Worm (Caenorhabditis elegans) whole organism, late embryonic: Measurements from ENCODE around the gene T09D3.9.

ENCODE experiments used
- C08G9.2 ChIP-seq: sonication (generic microtip); optimal IDR thresholded peaks from 2 replicates; lab custom pipeline; 2016; ENCODE audit warnings: mild to moderate bottlenecking, missing genetic modification characterization, moderate library complexity, missing compliant biosample characterization
- K02D7.2 ChIP-seq: sonication (generic microtip); optimal IDR thresholded peaks from 2 replicates; lab custom pipeline; 2017; ENCODE audit warnings: mild to moderate bottlenecking, missing genetic modification characterization, missing compliant biosample characterization
- K09A11.1 ChIP-seq: sonication (generic microtip); optimal IDR thresholded peaks from 2 replicates; lab custom pipeline; 2017; ENCODE audit warnings: antibody characterized with exemption, mild to moderate bottlenecking, missing genetic modification characterization, missing compliant biosample characterization; ENCODE audit not compliant: insufficient read depth
- T23F11.4 ChIP-seq: fragments of 200-800 bp; sonication (Bioruptor generic); optimal IDR thresholded peaks from 2 replicates; lab custom pipeline; 2018; ENCODE audit warnings: mild to moderate bottlenecking, missing genetic modification characterization, missing compliant biosample characterization
- Y22D7AL.16 ChIP-seq: sonication (generic microtip); optimal IDR thresholded peaks from 2 replicates; lab custom pipeline; 2016; ENCODE audit warnings: missing genetic modification characterization, missing compliant biosample characterization
- ahr-1 ChIP-seq: sonication (generic microtip); optimal IDR thresholded peaks from 2 replicates; lab custom pipeline; 2016; ENCODE audit warnings: missing genetic modification characterization, missing compliant biosample characterization
- ceh-14 ChIP-seq: sonication (generic microtip); optimal IDR thresholded peaks from 2 replicates; lab custom pipeline; 2016; ENCODE audit warnings: missing genotype, missing genetic modification characterization, missing compliant biosample characterization
- ceh-18 ChIP-seq: sonication (generic microtip); optimal IDR thresholded peaks from 2 replicates; lab custom pipeline; 2016; ENCODE audit warnings: missing genetic modification characterization, missing compliant biosample characterization
- ceh-19 ChIP-seq: fragments of 200-800 bp; sonication (Bioruptor generic); optimal IDR thresholded peaks from 2 replicates; lab custom pipeline; 2018; ENCODE audit warnings: mild to moderate bottlenecking, missing genetic modification characterization, missing compliant biosample characterization
- ceh-2 ChIP-seq: sonication (generic microtip); optimal IDR thresholded peaks from 2 replicates; lab custom pipeline; 2016; ENCODE audit warnings: missing genotype, missing genetic modification characterization, missing compliant biosample characterization
- ceh-22 ChIP-seq: sonication (generic microtip); optimal IDR thresholded peaks from 2 replicates; lab custom pipeline; 2017; ENCODE audit warnings: missing biosample characterization, missing genetic modification characterization
- ceh-24 ChIP-seq: sonication (generic microtip); optimal IDR thresholded peaks from 2 replicates; lab custom pipeline; 2016; ENCODE audit warnings: mild to moderate bottlenecking, missing genetic modification characterization, missing compliant biosample characterization
- ceh-31 ChIP-seq: sonication (generic microtip); optimal IDR thresholded peaks from 2 replicates; lab custom pipeline; 2016; ENCODE audit warnings: missing genetic modification characterization, missing compliant biosample characterization
- ceh-45 ChIP-seq: fragments of 200-800 bp; sonication (Bioruptor generic); IDR thresholded peaks from 2 replicates; pipeline ENCODE4 v1.3.6; 2022; ENCODE audit warnings: missing genetic modification reagents, missing genetic modification characterization, missing compliant biosample characterization
- ceh-6 ChIP-seq: fragments of 200-800 bp; sonication (Bioruptor generic); optimal IDR thresholded peaks from 2 replicates; lab custom pipeline; 2018; ENCODE audit warnings: mild to moderate bottlenecking, missing genetic modification characterization, missing compliant biosample characterization
- ceh-9 ChIP-seq: sonication (generic microtip); optimal IDR thresholded peaks from 2 replicates; lab custom pipeline; 2016; ENCODE audit warnings: mild to moderate bottlenecking, missing genetic modification characterization, inconsistent platforms, missing compliant biosample characterization
- che-1 ChIP-seq: sonication (generic microtip); optimal IDR thresholded peaks from 2 replicates; lab custom pipeline; 2016; ENCODE audit warnings: mild to moderate bottlenecking, missing genetic modification characterization, missing compliant biosample characterization
- dmd-4 ChIP-seq: sonication (generic microtip); optimal IDR thresholded peaks from 2 replicates; lab custom pipeline; 2016; ENCODE audit warnings: borderline replicate concordance, missing genetic modification characterization, missing compliant biosample characterization
- dve-1 ChIP-seq: sonication (generic microtip); optimal IDR thresholded peaks from 2 replicates; lab custom pipeline; 2017; ENCODE audit warnings: antibody characterized with exemption, mild to moderate bottlenecking, missing genetic modification characterization, missing compliant biosample characterization
- elt-2 ChIP-seq: sonication (generic microtip); optimal IDR thresholded peaks from 2 replicates; lab custom pipeline; 2016; ENCODE audit warnings: missing genetic modification reagents, missing genetic modification characterization, missing compliant biosample characterization
- elt-4 ChIP-seq: sonication (generic microtip); optimal IDR thresholded peaks from 2 replicates; lab custom pipeline; 2016; ENCODE audit warnings: missing genetic modification characterization, missing compliant biosample characterization
- ets-4 ChIP-seq: sonication (generic microtip); optimal IDR thresholded peaks from 2 replicates; lab custom pipeline; 2016; ENCODE audit warnings: missing genetic modification characterization, missing compliant biosample characterization
- eyg-1 ChIP-seq: sonication (generic microtip); optimal IDR thresholded peaks from 2 replicates; lab custom pipeline; 2016; ENCODE audit warnings: missing genotype, missing genetic modification characterization, missing compliant biosample characterization
- fkh-10 ChIP-seq: fragments of 150-350 bp; optimal IDR thresholded peaks from 2 replicates; lab custom pipeline; 2014; ENCODE audit warnings: missing biosample characterization, missing genetic modification reagents, missing genetic modification characterization
- gmeb-2 ChIP-seq: sonication (generic microtip); optimal IDR thresholded peaks from 2 replicates; lab custom pipeline; 2016; ENCODE audit warnings: missing genetic modification characterization, inconsistent platforms, missing compliant biosample characterization
- hlh-6 ChIP-seq: sonication (generic microtip); optimal IDR thresholded peaks from 2 replicates; lab custom pipeline; 2016; ENCODE audit warnings: missing genotype, missing genetic modification characterization, missing compliant biosample characterization
- lin-11 ChIP-seq: fragments of 200-800 bp; sonication (Bioruptor generic); optimal IDR thresholded peaks from 2 replicates; lab custom pipeline; 2018; ENCODE audit warnings: mild to moderate bottlenecking, missing genetic modification characterization, missing compliant biosample characterization
- mec-3 ChIP-seq: sonication (generic microtip); optimal IDR thresholded peaks from 2 replicates; lab custom pipeline; 2016; ENCODE audit warnings: borderline replicate concordance, missing genetic modification characterization, missing compliant biosample characterization
- nfya-1 ChIP-seq: sonication (generic microtip); optimal IDR thresholded peaks from 2 replicates; lab custom pipeline; 2017; ENCODE audit warnings: missing genetic modification characterization, mild to moderate bottlenecking, missing compliant biosample characterization, antibody characterized with exemption, moderate library complexity
- npax-4 ChIP-seq: sonication (generic microtip); optimal IDR thresholded peaks from 2 replicates; lab custom pipeline; 2016; ENCODE audit warnings: missing genetic modification characterization, missing compliant biosample characterization
- pag-3 ChIP-seq: sonication (generic microtip); optimal IDR thresholded peaks from 2 replicates; lab custom pipeline; 2016; ENCODE audit warnings: missing compliant biosample characterization, missing genetic modification characterization, borderline replicate concordance
- pat-9 ChIP-seq: fragments of 200-800 bp; sonication (Bioruptor generic); optimal IDR thresholded peaks from 2 replicates; lab custom pipeline; 2018; ENCODE audit warnings: mild to moderate bottlenecking, missing genetic modification characterization, moderate library complexity, missing compliant biosample characterization
- pha-2 ChIP-seq: sonication (generic microtip); optimal IDR thresholded peaks from 2 replicates; lab custom pipeline; 2017; ENCODE audit warnings: mild to moderate bottlenecking, missing genetic modification characterization, missing compliant biosample characterization
- pha-4 ChIP-seq: fragments of 150-350 bp; optimal IDR thresholded peaks from 2 replicates; lab custom pipeline; 2018; ENCODE audit warnings: missing biosample characterization, missing genetic modification reagents, missing genetic modification characterization
- pqm-1 ChIP-seq: sonication (generic microtip); optimal IDR thresholded peaks from 2 replicates; lab custom pipeline; 2016; ENCODE audit warnings: missing genetic modification characterization, missing compliant biosample characterization
- pros-1 ChIP-seq: fragments of 150-350 bp; optimal IDR thresholded peaks from 2 replicates; lab custom pipeline; 2014; ENCODE audit warnings: missing biosample characterization, missing genetic modification reagents, missing genetic modification characterization
- rnt-1 ChIP-seq: sonication (generic microtip); optimal IDR thresholded peaks from 2 replicates; lab custom pipeline; 2016; ENCODE audit warnings: missing genetic modification characterization, missing compliant biosample characterization
- sdc-2 ChIP-seq: sonication (generic microtip); optimal IDR thresholded peaks from 2 replicates; lab custom pipeline; 2016; ENCODE audit warnings: missing genotype, missing genetic modification characterization, missing compliant biosample characterization
- sox-2 ChIP-seq: fragments of 200-800 bp; sonication (Bioruptor generic); IDR thresholded peaks from 2 replicates; pipeline ENCODE4 v1.3.6; 2022; ENCODE audit warnings: missing genetic modification reagents, missing genetic modification characterization, missing compliant biosample characterization
- sox-4 ChIP-seq: sonication (generic microtip); optimal IDR thresholded peaks from 2 replicates; lab custom pipeline; 2017; ENCODE audit warnings: mild to moderate bottlenecking, missing genetic modification characterization, inconsistent platforms, missing compliant biosample characterization
- tbx-7 ChIP-seq: sonication (generic microtip); optimal IDR thresholded peaks from 2 replicates; lab custom pipeline; 2016; ENCODE audit warnings: missing genotype, missing genetic modification characterization, missing compliant biosample characterization
- unc-3 ChIP-seq, 2 experiments: fragments of 200-800 bp in 1 of 2; sonication (Bioruptor generic) in 1 of 2; sonication (generic microtip) in 1 of 2; conservative IDR thresholded peaks in 1 of 2; optimal IDR thresholded peaks in 1 of 2; 2 replicates each; pipeline versions ENCODE4 v1.3.6 to Lab custom; 2016 to 2022; ENCODE audit warnings: missing compliant biosample characterization in 2 of 2, missing genetic modification characterization in 2 of 2, missing genetic modification reagents in 1 of 2
- unc-42 ChIP-seq: sonication (generic microtip); optimal IDR thresholded peaks from 2 replicates; lab custom pipeline; 2016; ENCODE audit warnings: missing genotype, missing genetic modification characterization, missing compliant biosample characterization
- unc-55 ChIP-seq: sonication (generic microtip); optimal IDR thresholded peaks from 2 replicates; lab custom pipeline; 2017; ENCODE audit warnings: missing biosample characterization, missing genetic modification reagents, missing genetic modification characterization
- unc-86 ChIP-seq: sonication (generic microtip); optimal IDR thresholded peaks from 2 replicates; lab custom pipeline; 2016; ENCODE audit warnings: missing genetic modification characterization, missing compliant biosample characterization

T09D3.9 gene

DNA sequence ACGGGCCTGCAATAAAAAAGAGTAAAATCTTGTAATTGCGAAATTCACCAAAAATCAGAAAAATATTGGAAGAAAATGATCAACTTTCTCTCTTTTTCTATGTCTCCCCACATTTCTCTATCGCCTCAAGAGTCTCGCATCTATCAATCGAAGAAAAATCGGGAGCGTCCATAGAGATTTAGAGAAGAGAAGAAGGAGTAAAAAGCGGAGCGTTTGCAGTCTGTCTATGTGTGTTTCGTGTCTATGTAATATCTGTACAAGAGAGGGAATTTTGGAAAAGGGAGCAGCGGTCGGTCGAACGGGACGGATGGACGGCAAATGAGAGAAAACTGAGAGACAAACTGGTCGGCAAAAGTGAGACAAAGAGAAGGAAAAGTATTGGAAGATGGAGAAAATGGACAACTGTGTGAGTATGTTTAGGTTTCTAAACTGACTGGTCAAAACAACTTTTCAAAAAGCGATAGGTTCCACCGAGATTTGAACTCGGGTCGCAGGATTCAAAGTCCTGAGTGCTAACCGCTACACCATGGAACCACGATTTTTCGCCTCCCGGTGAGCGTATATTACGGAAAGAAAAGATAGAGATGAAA, 38.9 kb downstream of the T09D3.9 start:
- TF ChIP-seq rnt-1 (peak; percentile 20), ets-4 (no peak), sox-4 (tag; lab: Kevin White, UChicago) (peak; percentile 24), elt-4 (tag; lab: Kevin White, UChicago) (no peak), npax-4 (tag; lab: Kevin White, UChicago) (no peak), mec-3 (no peak), unc-86 (tag; lab: Kevin White, UChicago) (no peak), che-1 (tag; lab: Kevin White, UChicago) (no peak), tbx-7 (no peak), dve-1 (tag; lab: Kevin White, UChicago) (peak; percentile 5), C08G9.2 (tag; lab: Kevin White, UChicago) (no peak), dmd-4 (tag; lab: Kevin White, UChicago) (no peak), ceh-18 (tag; lab: Kevin White, UChicago) (peak; percentile 22), ceh-14 (tag; lab: Kevin White, UChicago) (no peak), ceh-31 (peak; percentile 1), nfya-1 (tag; lab: Kevin White, UChicago) (no peak), pha-2 (tag; lab: Kevin White, UChicago) (no peak), ceh-19 (GFP tag; lab: Kevin White, UChicago) (peak; percentile 7), pha-4 (tag; lab: Kevin White, UChicago) (no peak), K02D7.2 (no peak), sdc-2 (tag; lab: Kevin White, UChicago) (no peak), fkh-10 (GFP tag; lab: Kevin White, UChicago) (no peak)

DNA sequence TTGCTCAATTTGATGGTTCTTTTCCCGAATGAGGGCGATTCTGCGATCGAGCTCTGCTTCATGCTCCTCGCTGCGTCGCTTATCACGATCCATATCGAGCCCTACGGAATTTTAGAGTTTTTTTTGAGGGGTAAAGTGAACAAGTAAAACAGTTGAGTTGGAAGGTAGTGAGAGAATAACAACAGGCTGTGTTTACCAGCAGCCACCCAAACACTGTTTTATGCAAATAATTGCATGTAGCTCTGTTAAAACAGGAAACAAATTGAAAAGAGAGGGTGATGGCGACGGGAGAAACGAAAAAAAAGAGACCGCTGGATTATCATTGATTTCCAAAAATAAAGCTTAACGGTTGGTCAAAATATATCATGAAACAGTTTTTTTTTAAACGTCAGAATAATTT, 40.4 kb downstream of the T09D3.9 start, which contains the start of gene C10G8.8:
C10G8.8 (minus strand) TSS at position 101 of the 400 bp plus-strand sequence.
- TF ChIP-seq nfya-1 (tag; lab: Kevin White, UChicago) (no peak), hlh-6 (no peak), ceh-9 (tag; lab: Kevin White, UChicago) (no peak), K02D7.2 (no peak), lin-11 (tag; lab: Kevin White, UChicago) (no peak), pqm-1 (no peak), ceh-22 (no peak), sox-4 (tag; lab: Kevin White, UChicago) (no peak), T23F11.4 (GFP tag; lab: Kevin White, UChicago) (no peak), unc-3 (GFP tag; conservative IDR thresholded peaks at IDR 0.05; lab: Robert Waterston, UW) (no peak), unc-3 (tag; optimal IDR thresholded peaks at IDR 0.05; lab: Kevin White, UChicago) (no peak), ceh-2 (tag; lab: Kevin White, UChicago) (no peak), ceh-6 (GFP tag; lab: Kevin White, UChicago) (no peak), gmeb-2 (no peak), ceh-45 (GFP tag; lab: Robert Waterston, UW) (no peak), pros-1 (tag; lab: Kevin White, UChicago) (no peak), ahr-1 (tag; lab: Kevin White, UChicago) (no peak), unc-55 (GFP tag; lab: Kevin White, UChicago) (no peak), pha-2 (tag; lab: Kevin White, UChicago) (no peak), ets-4 (no peak), sdc-2 (tag; lab: Kevin White, UChicago) (no peak)

DNA sequence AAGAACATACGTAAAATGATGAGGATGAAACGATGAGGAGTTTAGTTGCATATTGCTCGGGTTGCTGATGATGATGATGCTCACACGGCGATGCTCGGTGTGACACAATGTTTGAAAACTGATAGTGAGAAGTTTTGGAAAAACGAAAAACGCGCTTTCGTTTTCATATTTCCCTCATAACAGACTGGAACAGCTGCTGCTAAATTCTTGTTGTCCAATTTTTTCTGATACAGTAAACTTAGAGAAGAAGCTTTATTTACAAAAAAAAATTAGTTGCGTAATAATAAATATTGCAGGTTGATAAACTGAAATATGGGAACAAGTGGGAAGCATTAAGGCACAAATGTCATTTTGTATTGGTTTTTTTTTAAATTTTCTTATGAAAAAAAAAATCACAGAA, 44.1 kb downstream of the T09D3.9 start, which contains the start of gene ceh-33:
ceh-33 (minus strand) TSS at position 101 of the 400 bp plus-strand sequence.
- TF ChIP-seq unc-3 (GFP tag; conservative IDR thresholded peaks at IDR 0.05; lab: Robert Waterston, UW): no peak
- TF ChIP-seq unc-3 (tag; optimal IDR thresholded peaks at IDR 0.05; lab: Kevin White, UChicago): no peak
- no peak for TF ChIP-seq K09A11.1 (tag; lab: Kevin White, UChicago)
- TF ChIP-seq ceh-24 (tag; lab: Kevin White, UChicago): no peak
- TF ChIP-seq ceh-19 (GFP tag; lab: Kevin White, UChicago): no peak
- no peak for TF ChIP-seq unc-42 (tag; lab: Kevin White, UChicago)
- TF ChIP-seq dve-1 (tag; lab: Kevin White, UChicago): no peak
- no peak for TF ChIP-seq elt-2 (tag; lab: Kevin White, UChicago)
- no peak for TF ChIP-seq lin-11 (tag; lab: Kevin White, UChicago)
- TF ChIP-seq C08G9.2 (tag; lab: Kevin White, UChicago): no peak
- no peak for TF ChIP-seq mec-3
- TF ChIP-seq pag-3 (tag; lab: Kevin White, UChicago): no peak
- TF ChIP-seq gmeb-2: no peak
- TF ChIP-seq pat-9: no peak
- TF ChIP-seq Y22D7AL.16 (tag; lab: Kevin White, UChicago): no peak
- no peak for TF ChIP-seq unc-55 (GFP tag; lab: Kevin White, UChicago)
- no peak for TF ChIP-seq sox-2 (GFP tag; lab: Robert Waterston, UW)
- TF ChIP-seq eyg-1: no peak
- no peak for TF ChIP-seq sdc-2 (tag; lab: Kevin White, UChicago)
- TF ChIP-seq T23F11.4 (GFP tag; lab: Kevin White, UChicago): no peak
